Fruit fly (Drosophila melanogaster): ENCODE data around the gene Gbs-70E.
A peak's percentile ranks its signal among the peaks of the same experiment; 100 is the strongest.

Gbs-70E gene

DNA sequence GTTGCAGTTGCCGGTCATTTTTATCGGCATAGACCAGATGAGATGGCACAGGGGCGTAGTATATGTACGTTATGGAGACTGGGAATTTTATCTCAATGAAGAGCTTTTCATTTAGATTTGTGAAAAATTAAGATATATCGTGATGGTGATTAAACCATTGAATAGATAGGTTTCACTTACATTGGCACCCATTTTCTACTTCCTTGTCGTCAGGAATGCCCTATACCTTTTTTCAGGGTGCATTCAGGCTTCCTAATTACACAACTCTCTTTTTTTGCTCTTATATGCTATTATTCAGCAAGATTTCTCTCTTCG is 2.1 kb upstream of the Gbs-70E start (continued):
- TF ChIP-seq tai (GFP tag; optimal IDR thresholded peaks at IDR 0.05) (no peak), brk (GFP tag; optimal IDR thresholded peaks at IDR 0.05) (no peak), CrebA (GFP tag; optimal IDR thresholded peaks at IDR 0.05; ENCODE audit: borderline replicate concordance) (no peak), h (GFP tag; optimal IDR thresholded peaks at IDR 0.05) (peak; percentile 42)

dm6 chr3L:14552041-14552924 is 1.5 kb upstream of the Gbs-70E start:
- TF ChIP-seq pan (optimal IDR thresholded peaks at IDR 0.05) (no peak), Abd-B (GFP tag; optimal IDR thresholded peaks at IDR 0.05) (no peak), Rel (GFP tag; optimal IDR thresholded peaks at IDR 0.05) (no peak), Rel (tag; optimal IDR thresholded peaks at IDR 0.05) (no peak), Dfd (GFP tag; optimal IDR thresholded peaks at IDR 0.05) (no peak), jim (GFP tag; optimal IDR thresholded peaks at IDR 0.05) (no peak), GATAd (GFP tag; optimal IDR thresholded peaks at IDR 0.05) (no peak), sage (GFP tag; optimal IDR thresholded peaks at IDR 0.05) (no peak), tai (GFP tag; optimal IDR thresholded peaks at IDR 0.05) (no peak), CrebA (GFP tag; optimal IDR thresholded peaks at IDR 0.05; ENCODE audit: borderline replicate concordance) (no peak), brk (GFP tag; optimal IDR thresholded peaks at IDR 0.05) (no peak), sv (GFP tag; optimal IDR thresholded peaks at IDR 0.05) (no peak), CG9705 (GFP tag; optimal IDR thresholded peaks at IDR 0.05) (no peak), CG32264 (GFP tag; optimal IDR thresholded peaks at IDR 0.05) (no peak), dmrt93B (GFP tag; optimal IDR thresholded peaks at IDR 0.05) (no peak), HLH106 (tag; optimal IDR thresholded peaks at IDR 0.05) (no peak), fru (GFP tag; optimal IDR thresholded peaks at IDR 0.05) (no peak), foxo (GFP tag; optimal IDR thresholded peaks at IDR 0.05) (no peak), Hnf4 (GFP tag; optimal IDR thresholded peaks at IDR 0.05) (no peak), br (GFP tag; optimal IDR thresholded peaks at IDR 0.05) (no peak), Jra (GFP tag; optimal IDR thresholded peaks at IDR 0.05) (no peak)

- TF ChIP-seq psq (GFP tag; optimal IDR thresholded peaks at IDR 0.05) (no peak), GATAd (GFP tag; optimal IDR thresholded peaks at IDR 0.05) (no peak), Abd-B (GFP tag; optimal IDR thresholded peaks at IDR 0.05) (no peak), brk (GFP tag; optimal IDR thresholded peaks at IDR 0.05) (no peak), sv (GFP tag; optimal IDR thresholded peaks at IDR 0.05) (no peak), foxo (GFP tag; optimal IDR thresholded peaks at IDR 0.05) (no peak), pan (optimal IDR thresholded peaks at IDR 0.05) (no peak), Hnf4 (GFP tag; optimal IDR thresholded peaks at IDR 0.05) (no peak), br (GFP tag; optimal IDR thresholded peaks at IDR 0.05) (no peak), CG9705 (GFP tag; optimal IDR thresholded peaks at IDR 0.05) (no peak), Hr78 (GFP tag; optimal IDR thresholded peaks at IDR 0.05) (no peak), N (GFP tag; optimal IDR thresholded peaks at IDR 0.05) (no peak), jim (GFP tag; optimal IDR thresholded peaks at IDR 0.05) (no peak), woc (GFP tag; optimal IDR thresholded peaks at IDR 0.05) (no peak), CG32264 (GFP tag; optimal IDR thresholded peaks at IDR 0.05) (no peak), usp (GFP tag; optimal IDR thresholded peaks at IDR 0.05) (no peak), tai (GFP tag; optimal IDR thresholded peaks at IDR 0.05) (no peak), CrebA (GFP tag; optimal IDR thresholded peaks at IDR 0.05; ENCODE audit: borderline replicate concordance) (no peak), rgr (GFP tag; optimal IDR thresholded peaks at IDR 0.05) (no peak), Jra (GFP tag; optimal IDR thresholded peaks at IDR 0.05) (no peak)
Measured at dm6 chr3L:14551621-14552020, 846 bp upstream of the Gbs-70E start.

- TF ChIP-seq br (GFP tag; optimal IDR thresholded peaks at IDR 0.05), result no peak
- no peak for TF ChIP-seq Rel (GFP tag; optimal IDR thresholded peaks at IDR 0.05)
- TF ChIP-seq Rel (tag; optimal IDR thresholded peaks at IDR 0.05), result no peak
Measured at dm6 chr3L:14549958-14550357, 817 bp downstream of the Gbs-70E start.

dm6 chr3L:14549215-14549614 is 1.6 kb downstream of the Gbs-70E start:
- TF ChIP-seq Hr78 (GFP tag; optimal IDR thresholded peaks at IDR 0.05) (no peak), Hnf4 (GFP tag; optimal IDR thresholded peaks at IDR 0.05) (no peak), Abd-B (GFP tag; optimal IDR thresholded peaks at IDR 0.05) (no peak)

All from whole organism, wandering third instar larva.